Fruit fly (Drosophila melanogaster) whole organism, embryonic: ENCODE results near the gene SREBP.

ENCODE experiments used
- Bteb2 ChIP-seq: fragments of 200-800 bp; sonication (Bioruptor generic); optimal IDR thresholded peaks from 2 replicates; lab custom pipeline; 2016; ENCODE audit warnings: missing biosample characterization, missing genetic modification characterization
- CG11696 ChIP-seq: fragments of 200-800 bp; sonication (Bioruptor generic); IDR thresholded peaks from 2 replicates; pipeline ENCODE4 v1.3.6; 2022; ENCODE audit warnings: missing biosample characterization, missing genetic modification characterization
- CG12219 ChIP-seq: fragments of 200-800 bp; sonication (Bioruptor generic); optimal IDR thresholded peaks from 3 replicates; lab custom pipeline; 2018; ENCODE audit warnings: missing biosample characterization, mild to moderate bottlenecking, missing genetic modification characterization
- CG14014 ChIP-seq: fragments of 200-800 bp; sonication (Bioruptor generic); IDR thresholded peaks from 2 replicates; pipeline ENCODE4 v1.3.6; 2022; ENCODE audit warnings: missing biosample characterization, missing genetic modification characterization
- CG17802 ChIP-seq: fragments of 200-800 bp; sonication (Bioruptor generic); optimal IDR thresholded peaks from 2 replicates; lab custom pipeline; 2018; ENCODE audit warnings: missing biosample characterization, mild to moderate bottlenecking, missing genetic modification characterization, moderate library complexity
- CG17829 ChIP-seq: fragments of 200-800 bp; optimal IDR thresholded peaks from 2 replicates; lab custom pipeline; 2019; ENCODE audit warnings: missing biosample characterization, mild to moderate bottlenecking, missing genetic modification characterization, moderate library complexity
- CG18599 ChIP-seq: fragments of 200-800 bp; sonication (Bioruptor generic); optimal IDR thresholded peaks from 3 replicates; lab custom pipeline; 2017; ENCODE audit warnings: missing biosample characterization, missing genetic modification characterization, mild to moderate bottlenecking, moderate library complexity, missing genetic modification reagents
- CG4282 ChIP-seq: fragments of 200-800 bp; sonication (Bioruptor generic); optimal IDR thresholded peaks from 2 replicates; lab custom pipeline; 2016; ENCODE audit warnings: missing biosample characterization, missing genetic modification characterization
- CG43689 ChIP-seq: fragments of 200-800 bp; sonication (Bioruptor generic); IDR thresholded peaks from 2 replicates; pipeline ENCODE4 v1.3.6; 2022; ENCODE audit warnings: missing biosample characterization, missing genetic modification characterization
- CG6654 ChIP-seq: fragments of 200-800 bp; sonication (Bioruptor generic); optimal IDR thresholded peaks from 2 replicates; lab custom pipeline; 2017; ENCODE audit warnings: missing biosample characterization, mild to moderate bottlenecking, missing genetic modification characterization
- D19B ChIP-seq: fragments of 200-800 bp; sonication (Bioruptor generic); optimal IDR thresholded peaks from 2 replicates; lab custom pipeline; 2017; ENCODE audit warnings: missing biosample characterization, mild to moderate bottlenecking, missing genetic modification characterization
- Dip2 ChIP-seq: fragments of 200-800 bp; sonication (Bioruptor generic); IDR thresholded peaks from 2 replicates; pipeline ENCODE4 v1.3.6; 2022; ENCODE audit warnings: missing biosample characterization, missing genetic modification characterization
- Dll ChIP-seq: fragments of 200-800 bp; sonication (Bioruptor generic); IDR thresholded peaks from 4 replicates; pipeline ENCODE4 v1.3.6; 2022; ENCODE audit warnings: missing biosample characterization, missing genetic modification characterization; ENCODE audit not compliant: partially characterized antibody
- Dp ChIP-seq: fragments of 200-800 bp; sonication (Bioruptor generic); optimal IDR thresholded peaks from 2 replicates; lab custom pipeline; 2018; ENCODE audit warnings: missing biosample characterization, mild to moderate bottlenecking, missing genetic modification characterization, moderate library complexity
- Dref ChIP-seq: fragments of 200-800 bp; sonication (Bioruptor generic); IDR thresholded peaks from 2 replicates; pipeline ENCODE4 v1.3.6; 2022; ENCODE audit warnings: missing biosample characterization, missing genetic modification characterization
- Drgx ChIP-seq: fragments of 200-800 bp; sonication (Bioruptor generic); IDR thresholded peaks from 2 replicates; pipeline ENCODE4 v1.3.6; 2022; ENCODE audit warnings: missing biosample characterization, missing genetic modification characterization
- E2f2 ChIP-seq: fragments of 200-800 bp; sonication (Bioruptor generic); IDR thresholded peaks from 2 replicates; pipeline ENCODE4 v1.3.6; 2022; ENCODE audit warnings: missing biosample characterization, missing genetic modification characterization
- ERR ChIP-seq: fragments of 200-800 bp; sonication (Bioruptor generic); optimal IDR thresholded peaks from 2 replicates; lab custom pipeline; 2016; ENCODE audit warnings: missing biosample characterization, missing genetic modification characterization
- H15 ChIP-seq: fragments of 200-800 bp; sonication (Bioruptor generic); IDR thresholded peaks from 3 replicates; pipeline ENCODE4 v1.3.6; 2022; ENCODE audit warnings: missing biosample characterization, missing genetic modification characterization
- HLH3B ChIP-seq: fragments of 200-800 bp; sonication (Bioruptor generic); IDR thresholded peaks from 2 replicates; pipeline ENCODE4 v1.3.6; 2022; ENCODE audit warnings: missing biosample characterization, missing genetic modification characterization
- Hsf ChIP-seq: fragments of 200-800 bp; sonication (Bioruptor generic); optimal IDR thresholded peaks from 3 replicates; lab custom pipeline; 2016; ENCODE audit warnings: missing biosample characterization, missing genetic modification characterization
- Meics ChIP-seq: fragments of 200-800 bp; sonication (Bioruptor generic); optimal IDR thresholded peaks from 2 replicates; lab custom pipeline; 2017; ENCODE audit warnings: missing biosample characterization, mild to moderate bottlenecking, missing genetic modification characterization
- Nf-YA ChIP-seq: fragments of 200-800 bp; sonication (Bioruptor generic); IDR thresholded peaks from 2 replicates; pipeline ENCODE4 v1.3.6; 2022; ENCODE audit warnings: missing biosample characterization, missing genetic modification characterization
- NfI ChIP-seq: fragments of 200-800 bp; sonication (Bioruptor generic); optimal IDR thresholded peaks from 3 replicates; lab custom pipeline; 2018; ENCODE audit warnings: missing biosample characterization, mild to moderate bottlenecking, missing genetic modification characterization, moderate library complexity
- Sry-δ ChIP-seq: fragments of 200-800 bp; sonication (Bioruptor generic); optimal IDR thresholded peaks from 2 replicates; lab custom pipeline; 2016; ENCODE audit warnings: missing biosample characterization, missing genetic modification characterization
- Xrp1 ChIP-seq: fragments of 200-800 bp; sonication (Bioruptor generic); IDR thresholded peaks from 2 replicates; pipeline ENCODE4 v1.3.6; 2022; ENCODE audit warnings: missing biosample characterization, missing genetic modification characterization
- ab ChIP-seq: fragments of 200-800 bp; sonication (Bioruptor generic); optimal IDR thresholded peaks from 2 replicates; lab custom pipeline; 2016; ENCODE audit warnings: missing biosample characterization, missing genetic modification characterization
- bcd ChIP-seq: fragments of 200-800 bp; sonication (Bioruptor generic); optimal IDR thresholded peaks from 2 replicates; lab custom pipeline; 2017; ENCODE audit warnings: missing biosample characterization, mild to moderate bottlenecking, missing genetic modification characterization
- bigmax ChIP-seq: fragments of 200-800 bp; sonication (Bioruptor generic); optimal IDR thresholded peaks from 2 replicates; lab custom pipeline; 2018; ENCODE audit warnings: missing biosample characterization, mild to moderate bottlenecking, missing genetic modification characterization
- br ChIP-seq: fragments of >200 bp; optimal IDR thresholded peaks from 2 replicates; lab custom pipeline; 2017
- bsh ChIP-seq, 2 experiments: fragments of 200-800 bp; sonication (Bioruptor generic); optimal IDR thresholded peaks; 2 replicates each; lab custom pipeline; 2017 to 2018; ENCODE audit warnings: mild to moderate bottlenecking in 2 of 2, missing biosample characterization in 2 of 2, missing genetic modification characterization in 2 of 2, moderate library complexity in 1 of 2
- cas ChIP-seq: fragments of 200-800 bp; sonication (Bioruptor generic); IDR thresholded peaks from 2 replicates; pipeline ENCODE4 v1.3.6; 2022; ENCODE audit warnings: missing biosample characterization, missing genetic modification characterization
- cato ChIP-seq: fragments of 200-800 bp; sonication (Bioruptor generic); optimal IDR thresholded peaks from 2 replicates; lab custom pipeline; 2016; ENCODE audit warnings: missing biosample characterization, missing genetic modification characterization, borderline replicate concordance
- ci ChIP-seq: fragments of 200-800 bp; sonication (Bioruptor generic); IDR thresholded peaks from 3 replicates; pipeline ENCODE4 v1.3.6; 2022; ENCODE audit warnings: missing biosample characterization, missing genetic modification characterization
- dpn ChIP-seq, 2 experiments: fragments of 200-800 bp; sonication (Bioruptor generic); optimal IDR thresholded peaks; 3 replicates each; lab custom pipeline; 2016; ENCODE audit warnings: missing biosample characterization in 2 of 2, missing genetic modification characterization in 2 of 2
- fd64A ChIP-seq: fragments of 200-800 bp; sonication (Bioruptor generic); optimal IDR thresholded peaks from 3 replicates; lab custom pipeline; 2018; ENCODE audit warnings: missing biosample characterization, mild to moderate bottlenecking, missing genetic modification characterization
- fru ChIP-seq: fragments of >200 bp; optimal IDR thresholded peaks from 2 replicates; lab custom pipeline; 2017
- ftz-f1 ChIP-seq: fragments of 200-800 bp; sonication (Bioruptor generic); optimal IDR thresholded peaks from 2 replicates; lab custom pipeline; 2016; ENCODE audit warnings: missing biosample characterization, missing genetic modification characterization
- gro ChIP-seq: fragments of 200-800 bp; sonication (Bioruptor generic); optimal IDR thresholded peaks from 2 replicates; lab custom pipeline; 2016; ENCODE audit warnings: missing biosample characterization, missing genetic modification characterization
- h ChIP-seq: fragments of >200 bp; optimal IDR thresholded peaks from 2 replicates; lab custom pipeline; 2017
- inv ChIP-seq: fragments of 200-800 bp; sonication (Bioruptor generic); IDR thresholded peaks from 2 replicates; pipeline ENCODE4 v1.3.6; 2022; ENCODE audit warnings: missing biosample characterization, missing genetic modification characterization; ENCODE audit not compliant: partially characterized antibody
- jigr1 ChIP-seq: fragments of 200-800 bp; sonication (Bioruptor generic); IDR thresholded peaks from 3 replicates; pipeline ENCODE4 v1.3.6; 2022; ENCODE audit warnings: missing biosample characterization, missing genetic modification characterization
- jumu ChIP-seq: fragments of 200-800 bp; sonication (Bioruptor generic); optimal IDR thresholded peaks from 3 replicates; lab custom pipeline; 2016; ENCODE audit warnings: missing biosample characterization, missing genetic modification characterization
- lov ChIP-seq, 2 experiments: fragments of 200-800 bp in 1 of 2; fragments of >200 bp in 1 of 2; sonication (Bioruptor generic) in 1 of 2; IDR thresholded peaks in 1 of 2; optimal IDR thresholded peaks in 1 of 2; 2 replicates in 1 of 2; 3 replicates in 1 of 2; pipeline versions ENCODE4 v1.3.6 to Lab custom; 2017 to 2022; ENCODE audit warnings: missing biosample characterization in 1 of 2, missing genetic modification characterization in 1 of 2
- mam ChIP-seq: fragments of 200-800 bp; sonication (Bioruptor generic); optimal IDR thresholded peaks from 3 replicates; lab custom pipeline; 2016; ENCODE audit warnings: missing biosample characterization, missing genetic modification characterization
- nerfin-1 ChIP-seq: fragments of 200-800 bp; sonication (Bioruptor generic); optimal IDR thresholded peaks from 3 replicates; lab custom pipeline; 2019; ENCODE audit warnings: missing biosample characterization, mild to moderate bottlenecking, missing genetic modification characterization, moderate library complexity
- nom ChIP-seq: fragments of 200-800 bp; sonication (Bioruptor generic); optimal IDR thresholded peaks from 2 replicates; lab custom pipeline; 2017; ENCODE audit warnings: missing biosample characterization, missing genetic modification characterization, mild to moderate bottlenecking, moderate library complexity, missing genetic modification reagents
- p53 ChIP-seq: fragments of 200-800 bp; sonication (Bioruptor generic); optimal IDR thresholded peaks from 2 replicates; lab custom pipeline; 2016; ENCODE audit warnings: missing biosample characterization, missing genetic modification characterization
- ro ChIP-seq: fragments of 200-800 bp; sonication (Bioruptor generic); IDR thresholded peaks from 2 replicates; pipeline ENCODE4 v1.3.6; 2022; ENCODE audit warnings: missing biosample characterization, missing genetic modification characterization
- ssp ChIP-seq: fragments of 200-800 bp; sonication (Bioruptor generic); IDR thresholded peaks from 2 replicates; pipeline ENCODE4 v1.3.6; 2022; ENCODE audit warnings: missing biosample characterization, missing genetic modification characterization
- stwl ChIP-seq: fragments of 200-800 bp; sonication (Bioruptor generic); optimal IDR thresholded peaks from 3 replicates; lab custom pipeline; 2018; ENCODE audit warnings: missing biosample characterization, mild to moderate bottlenecking, missing genetic modification characterization, moderate library complexity
- tup ChIP-seq: fragments of 200-800 bp; sonication (Bioruptor generic); optimal IDR thresholded peaks from 2 replicates; lab custom pipeline; 2016; ENCODE audit warnings: missing biosample characterization, mild to moderate bottlenecking, missing genetic modification characterization, moderate library complexity
- wdn ChIP-seq: fragments of 200-800 bp; sonication (Bioruptor generic); IDR thresholded peaks from 2 replicates; pipeline ENCODE4 v1.3.6; 2022; ENCODE audit warnings: missing biosample characterization, missing genetic modification characterization

SREBP gene

dm6 chr3L:19805895-19806294 is 12.2 kb downstream of the SREBP start, which contains the start of gene CG34116 (continued):
- no peak for TF ChIP-seq Dip2 (GFP tag; lab: Robert Waterston, UW)
- TF ChIP-seq Dll (GFP tag; lab: Robert Waterston, UW) = peak; percentile 71
- no peak for TF ChIP-seq Drgx (GFP tag; lab: Robert Waterston, UW)
- no peak for TF ChIP-seq jigr1 (GFP tag; lab: Robert Waterston, UW)
- no peak for TF ChIP-seq br (lab: Kevin White, UChicago)
- TF ChIP-seq CG17829 (tag; lab: Kevin White, UChicago) = no peak
- TF ChIP-seq p53 (GFP tag; lab: Kevin White, UChicago) = no peak
- TF ChIP-seq Dref = peak; percentile 76
- TF ChIP-seq Bteb2 (GFP tag; lab: Kevin White, UChicago) = no peak
- TF ChIP-seq h (lab: Kevin White, UChicago) = no peak
- peak; percentile 48 for TF ChIP-seq Sry-δ
- TF ChIP-seq cato (GFP tag; lab: Kevin White, UChicago) = no peak
- no peak for TF ChIP-seq NfI (GFP tag; lab: Kevin White, UChicago)
- peak; percentile 15; the same call in 1 of the 2 replicates for TF ChIP-seq E2f2
- TF ChIP-seq Hsf (GFP tag; lab: Kevin White, UChicago) = no peak
- TF ChIP-seq CG4282 (GFP tag; lab: Kevin White, UChicago) = no peak
- TF ChIP-seq ci (GFP tag; lab: Robert Waterston, UW) = no peak
- TF ChIP-seq H15 (GFP tag; lab: Robert Waterston, UW) = no peak
- TF ChIP-seq CG12219 (GFP tag; lab: Kevin White, UChicago) = no peak
- no peak for TF ChIP-seq mam (GFP tag; lab: Kevin White, UChicago)
- TF ChIP-seq jumu (GFP tag; lab: Kevin White, UChicago) = no peak
- TF ChIP-seq nom (GFP tag; lab: Kevin White, UChicago) = no peak
- no peak for TF ChIP-seq CG17802 (tag; lab: Kevin White, UChicago)
- no peak for TF ChIP-seq bigmax (GFP tag; lab: Kevin White, UChicago)
- TF ChIP-seq D19B = no peak
- TF ChIP-seq CG11696 (GFP tag; lab: Robert Waterston, UW) = no peak
- TF ChIP-seq nerfin-1 (tag; lab: Kevin White, UChicago) = no peak
- no peak for TF ChIP-seq ftz-f1 (GFP tag; lab: Kevin White, UChicago)
- peak; percentile 41; the same call in 1 of the 2 replicates for TF ChIP-seq inv (GFP tag; lab: Robert Waterston, UW)
- no peak for TF ChIP-seq Nf-YA (GFP tag; lab: Robert Waterston, UW)
- TF ChIP-seq bsh (GFP tag; optimal IDR thresholded peaks at IDR 0.05; lab: Kevin White, UChicago) = no peak
- TF ChIP-seq Meics (GFP tag; lab: Kevin White, UChicago) = no peak
- TF ChIP-seq CG6654 (GFP tag; lab: Kevin White, UChicago) = no peak
- TF ChIP-seq gro = no peak
- TF ChIP-seq cas (GFP tag; lab: Robert Waterston, UW) = no peak
- TF ChIP-seq ab (GFP tag; lab: Kevin White, UChicago) = no peak
- no peak for TF ChIP-seq fd64A (GFP tag; lab: Kevin White, UChicago)
- TF ChIP-seq ERR (GFP tag; lab: Kevin White, UChicago) = no peak
- no peak for TF ChIP-seq CG43689 (GFP tag; lab: Robert Waterston, UW)
- TF ChIP-seq bcd = no peak
- TF ChIP-seq stwl (tag; lab: Kevin White, UChicago) = peak; percentile 28
- TF ChIP-seq ro (GFP tag; lab: Robert Waterston, UW) = no peak
- no peak for TF ChIP-seq HLH3B
- no peak for TF ChIP-seq lov (optimal IDR thresholded peaks at IDR 0.05; lab: Kevin White, UChicago)
- TF ChIP-seq lov (GFP tag; IDR thresholded peaks at IDR 0.05; lab: Robert Waterston, UW) = no peak
- no peak for TF ChIP-seq dpn (GFP tag; optimal IDR thresholded peaks at IDR 0.05; lab: Kevin White, UChicago)
- TF ChIP-seq fru = no peak
- no peak for TF ChIP-seq wdn
- TF ChIP-seq CG14014 = no peak
- TF ChIP-seq Dp (GFP tag; lab: Kevin White, UChicago) = no peak
- no peak for TF ChIP-seq Xrp1 (GFP tag; lab: Robert Waterston, UW)
- no peak for TF ChIP-seq CG18599 (GFP tag; lab: Kevin White, UChicago)
- no peak for TF ChIP-seq tup (GFP tag; lab: Kevin White, UChicago)
- TF ChIP-seq ssp = no peak
